Fruit fly (Drosophila melanogaster): ENCODE measurements around the gene Gr64c.

Gene Gr64c

DNA sequence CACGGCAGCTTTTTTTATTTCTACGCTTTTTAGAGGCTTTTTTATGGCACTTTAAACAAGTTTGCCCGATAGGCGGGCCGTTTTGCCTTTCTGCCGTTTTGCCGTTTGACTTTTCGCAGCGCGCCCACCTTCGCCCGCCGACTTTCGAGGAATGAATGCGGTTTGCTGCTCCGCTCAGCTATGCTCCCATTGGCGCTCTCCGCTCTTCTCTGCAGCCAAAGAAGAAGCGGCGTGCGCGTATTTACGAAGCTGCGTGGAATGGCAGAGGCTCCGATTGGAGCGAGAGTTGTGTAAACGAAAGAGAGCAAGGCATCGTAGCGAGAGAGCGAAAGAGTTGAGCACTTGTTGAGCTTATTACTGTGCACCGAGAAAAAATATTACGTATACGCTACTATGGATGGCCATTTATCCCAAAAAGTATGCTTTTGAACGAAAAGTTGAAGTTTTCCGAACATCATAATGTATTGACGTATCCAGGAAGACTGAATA lies 43.2 kb downstream of the Gr64c start, which contains the start of gene wit (continued):
- TF ChIP-seq CG3995 (GFP tag; optimal IDR thresholded peaks at IDR 0.05), result no peak
- TF ChIP-seq Bteb2 (GFP tag; optimal IDR thresholded peaks at IDR 0.05), result no peak
- no peak for TF ChIP-seq Hey (tag; optimal IDR thresholded peaks at IDR 0.05)
- TF ChIP-seq Adf1 (GFP tag; IDR thresholded peaks at IDR 0.05), result peak; percentile 45; the same call in 1 of the 2 replicates
- TF ChIP-seq sr (GFP tag; IDR thresholded peaks at IDR 0.05), result peak; percentile 73; the same call in 2 of the 3 replicates
- TF ChIP-seq CG2889 (GFP tag; IDR thresholded peaks at IDR 0.05), result no peak
- no peak; the same call in 1 of the 2 replicates for TF ChIP-seq H2.0 (GFP tag; IDR thresholded peaks at IDR 0.05)
- no peak for TF ChIP-seq Poxn (GFP tag; IDR thresholded peaks at IDR 0.05)
- no peak for TF ChIP-seq CG33557 (GFP tag; optimal IDR thresholded peaks at IDR 0.05)
- peak; percentile 87 for TF ChIP-seq sd (tag; optimal IDR thresholded peaks at IDR 0.05)
- no peak for TF ChIP-seq dm (GFP tag; optimal IDR thresholded peaks at IDR 0.05)
- TF ChIP-seq Opbp (GFP tag; IDR thresholded peaks at IDR 0.05; ENCODE audit: partially characterized antibody), result peak; percentile 15; the same call in 1 of the 3 replicates
- no peak for TF ChIP-seq Dek (tag; optimal IDR thresholded peaks at IDR 0.05)
- no peak for TF ChIP-seq CG4730 (GFP tag; IDR thresholded peaks at IDR 0.05)
- TF ChIP-seq CG3726 (GFP tag; IDR thresholded peaks at IDR 0.05), result no peak
- peak; percentile 78 for TF ChIP-seq HLHmδ (GFP tag; optimal IDR thresholded peaks at IDR 0.05)
- no peak for TF ChIP-seq gt (GFP tag; IDR thresholded peaks at IDR 0.05)
- no peak for TF ChIP-seq sens-2 (GFP tag; IDR thresholded peaks at IDR 0.05)
- peak; percentile 50 for TF ChIP-seq Hmr (GFP tag; optimal IDR thresholded peaks at IDR 0.05)
- TF ChIP-seq fd64A (GFP tag; optimal IDR thresholded peaks at IDR 0.05), result no peak
- TF ChIP-seq Bdp1 (GFP tag; optimal IDR thresholded peaks at IDR 0.05), result no peak
- no peak; the same call in 1 of the 2 replicates for TF ChIP-seq amos (GFP tag; IDR thresholded peaks at IDR 0.05; ENCODE audit: partially characterized antibody)
- no peak for TF ChIP-seq CG12155 (GFP tag; optimal IDR thresholded peaks at IDR 0.05)
- TF ChIP-seq exex (tag; optimal IDR thresholded peaks at IDR 0.05), result no peak
- TF ChIP-seq dati (GFP tag; IDR thresholded peaks at IDR 0.05), result no peak
- TF ChIP-seq CG10366 (GFP tag; IDR thresholded peaks at IDR 0.05), result no peak
- no peak for TF ChIP-seq gsb (GFP tag; IDR thresholded peaks at IDR 0.05)
- TF ChIP-seq Xrp1 (GFP tag; IDR thresholded peaks at IDR 0.05), result no peak
- TF ChIP-seq sc (optimal IDR thresholded peaks at IDR 0.05), result no peak
- no peak for TF ChIP-seq sc (GFP tag; optimal IDR thresholded peaks at IDR 0.05)
- TF ChIP-seq CG11398 (GFP tag; optimal IDR thresholded peaks at IDR 0.05), result no peak
- peak; percentile 18 for TF ChIP-seq CG4328 (GFP tag; optimal IDR thresholded peaks at IDR 0.05)
- no peak; the same call in 2 of the 3 replicates for TF ChIP-seq dysf (GFP tag; IDR thresholded peaks at IDR 0.05)
- TF ChIP-seq Hand (GFP tag; optimal IDR thresholded peaks at IDR 0.05), result peak; percentile 55
- TF ChIP-seq unpg (GFP tag; optimal IDR thresholded peaks at IDR 0.05), result peak; percentile 6
- TF ChIP-seq CG2202 (tag; optimal IDR thresholded peaks at IDR 0.05), result no peak
- no peak for TF ChIP-seq zfh2 (GFP tag; optimal IDR thresholded peaks at IDR 0.05)
- TF ChIP-seq CG18764 (GFP tag; optimal IDR thresholded peaks at IDR 0.05), result no peak
- no peak for TF ChIP-seq oc (tag; optimal IDR thresholded peaks at IDR 0.05)
- TF ChIP-seq E2f1 (GFP tag; IDR thresholded peaks at IDR 0.05), result no peak
- no peak for TF ChIP-seq Gsc (GFP tag; IDR thresholded peaks at IDR 0.05)
- TF ChIP-seq org-1 (GFP tag; optimal IDR thresholded peaks at IDR 0.05), result peak; percentile 31
- TF ChIP-seq Ets65A (GFP tag), result peak; percentile 80
- no peak for TF ChIP-seq CG1529 (GFP tag; optimal IDR thresholded peaks at IDR 0.05)
- TF ChIP-seq CG10654 (GFP tag; optimal IDR thresholded peaks at IDR 0.05), result no peak
- no peak for TF ChIP-seq grau (tag; optimal IDR thresholded peaks at IDR 0.05)
- no peak for TF ChIP-seq knrl (GFP tag; IDR thresholded peaks at IDR 0.05; ENCODE audit: partially characterized antibody)
- no peak for TF ChIP-seq crp (GFP tag; optimal IDR thresholded peaks at IDR 0.05)
- TF ChIP-seq toy (GFP tag; IDR thresholded peaks at IDR 0.05), result no peak
- TF ChIP-seq CG14014 (GFP tag; IDR thresholded peaks at IDR 0.05), result 0 out of 2 replicates have a peak, but pooled peaks have one; percentile 13
- TF ChIP-seq gro (GFP tag; optimal IDR thresholded peaks at IDR 0.05), result peak; percentile 32
- no peak for TF ChIP-seq CG11093 (GFP tag; IDR thresholded peaks at IDR 0.05)

Measured in whole organism, embryonic.